Worm (Caenorhabditis elegans): ENCODE measurements around the gene rac-2.

Gene rac-2

ce11 chrIV:16310103-16310502, 2.1 kb downstream of the rac-2 start (continued):
- TF ChIP-seq lim-7 (GFP tag; IDR thresholded peaks at IDR 0.05): no peak
- 0 out of 2 replicates have a peak, but pooled peaks have one; percentile 25 for TF ChIP-seq dmd-9 (GFP tag; IDR thresholded peaks at IDR 0.05)
- TF ChIP-seq nhr-42 (GFP tag; IDR thresholded peaks at IDR 0.05): no peak
- TF ChIP-seq zag-1 (tag; optimal IDR thresholded peaks at IDR 0.05): no peak
- peak; percentile 60; the same call in 1 of the 2 replicates for TF ChIP-seq egl-43 (GFP tag; IDR thresholded peaks at IDR 0.05)

DNA sequence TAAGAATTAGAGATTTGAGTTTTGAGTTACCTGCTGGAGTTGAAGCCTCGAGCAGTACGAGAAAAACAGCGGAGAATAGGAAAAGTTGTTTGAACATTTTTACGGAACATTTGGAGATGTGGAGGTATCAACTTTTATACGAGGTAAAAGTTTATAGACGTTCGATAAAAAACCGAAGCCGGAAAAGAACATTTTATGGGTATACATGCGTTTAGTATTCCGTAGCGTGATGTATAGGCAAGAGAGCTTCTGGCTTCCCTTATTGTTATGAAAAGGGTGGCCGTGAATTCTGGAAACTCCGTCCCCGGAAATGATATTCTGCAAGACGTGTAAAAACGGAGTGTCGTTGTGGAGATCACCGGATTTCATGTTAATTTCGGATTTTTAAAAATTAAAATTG, 12.4 kb downstream of the rac-2 start, which contains the start of gene K03D3.5:
TSS of gene K03D3.5 (minus strand) at position 101 of the 400 bp plus-strand sequence.
- no peak for TF ChIP-seq dve-1 (tag; optimal IDR thresholded peaks at IDR 0.05; ENCODE audit: insufficient read depth)
- no peak for TF ChIP-seq nhr-42 (GFP tag; IDR thresholded peaks at IDR 0.05)
- TF ChIP-seq ceh-28 (tag; optimal IDR thresholded peaks at IDR 0.05): no peak
- no peak for TF ChIP-seq T26A8.4 (GFP tag; IDR thresholded peaks at IDR 0.05)
- no peak for TF ChIP-seq attf-4 (tag; optimal IDR thresholded peaks at IDR 0.05)
- TF ChIP-seq spr-3 (GFP tag; optimal IDR thresholded peaks at IDR 0.05): no peak
- TF ChIP-seq lin-15B (tag; optimal IDR thresholded peaks at IDR 0.05): no peak
- no peak for TF ChIP-seq lsy-2 (tag; optimal IDR thresholded peaks at IDR 0.05)
- TF ChIP-seq ztf-11 (tag; optimal IDR thresholded peaks at IDR 0.05): no peak
- no peak for TF ChIP-seq Y5F2A.4 (GFP tag; optimal IDR thresholded peaks at IDR 0.05)
- TF ChIP-seq ces-1 (GFP tag; optimal IDR thresholded peaks at IDR 0.05): no peak
- no peak for TF ChIP-seq ceh-82 (tag; optimal IDR thresholded peaks at IDR 0.05)
- TF ChIP-seq unc-62 (GFP tag; optimal IDR thresholded peaks at IDR 0.05 in 1 of 2): no peak
- no peak for TF ChIP-seq unc-62 (tag; optimal IDR thresholded peaks at IDR 0.05)
- no peak for TF ChIP-seq vab-7 (GFP tag; IDR thresholded peaks at IDR 0.05)
- TF ChIP-seq ctbp-1 (GFP tag; IDR thresholded peaks at IDR 0.05): no peak

ce11 chrIV:16320866-16321265, 12.8 kb downstream of the rac-2 start, which contains the start of gene srz-61:
Gene srz-61 (plus strand): TSS chrIV:16321166.
- TF ChIP-seq nhr-111 (GFP tag; optimal IDR thresholded peaks at IDR 0.05) (no peak), lin-39 (tag; optimal IDR thresholded peaks at IDR 0.05) (no peak)

DNA sequence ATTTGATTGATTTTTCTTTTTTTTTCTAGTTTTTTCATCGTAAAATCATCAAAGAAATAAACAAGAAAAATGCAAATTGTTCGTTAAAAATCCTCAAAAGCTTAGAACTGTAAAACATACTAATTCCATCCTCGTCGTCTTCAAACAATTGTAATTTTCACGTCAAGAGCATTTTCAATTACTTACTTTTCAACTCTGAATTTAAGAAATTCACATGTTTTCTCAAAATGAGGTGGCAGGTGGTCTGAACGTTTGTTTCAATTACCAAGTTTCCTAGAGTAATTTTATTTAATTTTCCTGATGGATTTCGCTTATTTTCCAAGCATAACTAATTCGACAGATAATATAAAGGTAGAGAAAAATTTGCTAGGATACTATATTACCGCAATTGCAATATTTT, 15.3 kb downstream of the rac-2 start, which contains the start of gene srz-104:
TSS of gene srz-104 (plus strand) at position 301 of the 400 bp plus-strand sequence.
- TF ChIP-seq lin-13 (GFP tag; optimal IDR thresholded peaks at IDR 0.05) (no peak), ZK546.5 (tag; optimal IDR thresholded peaks at IDR 0.05) (no peak), set-16 (GFP tag; IDR thresholded peaks at IDR 0.05) (no peak), tra-1 (GFP tag; IDR thresholded peaks at IDR 0.05) (no peak)

- TF ChIP-seq dve-1 (tag; optimal IDR thresholded peaks at IDR 0.05; ENCODE audit: insufficient read depth): no peak
- TF ChIP-seq unc-130 (GFP tag; optimal IDR thresholded peaks at IDR 0.05): no peak
- no peak for TF ChIP-seq ztf-7 (tag; optimal IDR thresholded peaks at IDR 0.05)
- TF ChIP-seq snpc-4 (tag; optimal IDR thresholded peaks at IDR 0.05): no peak
- TF ChIP-seq set-16 (GFP tag; IDR thresholded peaks at IDR 0.05): no peak
- no peak for TF ChIP-seq mxl-2 (GFP tag; conservative IDR thresholded peaks at IDR 0.05)
Observed at ce11 chrIV:16324589-16324988, 16.6 kb downstream of the rac-2 start, which contains the start of gene srz-105. Gene srz-105 (plus strand): TSS chrIV:16324889.

ce11 chrIV:16328519-16328918, 20.5 kb downstream of the rac-2 start, which contains the start of gene K03D3.2:
Gene K03D3.2 (minus strand): TSS chrIV:16328619.
- TF ChIP-seq F37D6.2 (tag; optimal IDR thresholded peaks at IDR 0.05) (no peak), nhr-102 (tag; optimal IDR thresholded peaks at IDR 0.05) (no peak), cey-2 (tag; optimal IDR thresholded peaks at IDR 0.05; ENCODE audit: borderline replicate concordance, insufficient read depth) (no peak), hlh-11 (tag; optimal IDR thresholded peaks at IDR 0.05) (no peak), lin-38 (GFP tag; IDR thresholded peaks at IDR 0.05) (no peak), D1046.2 (GFP tag; IDR thresholded peaks at IDR 0.05) (no peak), aly-2 (tag; optimal IDR thresholded peaks at IDR 0.05) (no peak)

Data from whole organism, L4 larva.